Worm (Caenorhabditis elegans) whole organism, L1 larva: ENCODE results near the gene paqr-3.
"Not testable (repeated sequence)": the region's sequence is repeated elsewhere in the genome, so short reads cannot be mapped to it uniquely, and the experiment has no call there.

Experiments used
- C04F5.9 ChIP-seq: sonication (generic microtip); optimal IDR thresholded peaks from 2 replicates; lab custom pipeline; 2016; ENCODE audit warnings: missing genetic modification characterization, missing compliant biosample characterization
- C34B4.2 ChIP-seq: sonication (generic microtip); optimal IDR thresholded peaks from 2 replicates; lab custom pipeline; 2017; ENCODE audit warnings: mild to moderate bottlenecking, missing genetic modification characterization, missing compliant biosample characterization
- F16B12.6 ChIP-seq: fragments of 150-350 bp; optimal IDR thresholded peaks from 2 replicates; lab custom pipeline; 2014; ENCODE audit warnings: missing biosample characterization, missing genetic modification characterization
- Y116A8C.19 ChIP-seq: sonication (generic microtip); optimal IDR thresholded peaks from 2 replicates; lab custom pipeline; 2016; ENCODE audit warnings: missing compliant biosample characterization, missing genetic modification characterization, borderline replicate concordance
- blmp-1 ChIP-seq: fragments of 150-350 bp; optimal IDR thresholded peaks from 2 replicates; lab custom pipeline; 2014; ENCODE audit warnings: missing biosample characterization, missing genetic modification characterization
- ceh-8 ChIP-seq: fragments of 200-800 bp; sonication (Bioruptor generic); optimal IDR thresholded peaks from 2 replicates; lab custom pipeline; 2018; ENCODE audit warnings: mild to moderate bottlenecking, missing genetic modification characterization, moderate library complexity, missing compliant biosample characterization
- ceh-82 ChIP-seq, 3 experiments: fragments of 150-350 bp in 1 of 3; sonication (generic microtip) in 2 of 3; optimal IDR thresholded peaks; 2 replicates each; lab custom pipeline; 2014 to 2017; ENCODE audit warnings: missing biosample characterization in 3 of 3, missing genetic modification characterization in 3 of 3
- ceh-88 ChIP-seq: fragments of 200-800 bp; sonication (Bioruptor generic); IDR thresholded peaks from 2 replicates; pipeline ENCODE4 v1.3.6; 2022; ENCODE audit warnings: missing genetic modification characterization, missing compliant biosample characterization
- ceh-90 ChIP-seq: sonication (generic microtip); optimal IDR thresholded peaks from 2 replicates; lab custom pipeline; 2016; ENCODE audit warnings: missing genetic modification characterization, missing compliant biosample characterization
- ces-1 ChIP-seq: fragments of 150-350 bp; optimal IDR thresholded peaks from 2 replicates; lab custom pipeline; 2014; ENCODE audit warnings: missing biosample characterization, missing genetic modification reagents, missing genetic modification characterization
- dpl-1 ChIP-seq, 3 experiments: fragments of 150-350 bp in 2 of 3; sonication (generic microtip) in 1 of 3; optimal IDR thresholded peaks; 2 replicates each; lab custom pipeline; 2014 to 2017; ENCODE audit warnings: missing biosample characterization in 3 of 3, missing genetic modification characterization in 3 of 3, missing genetic modification reagents in 3 of 3
- dsc-1 ChIP-seq: sonication (generic microtip); optimal IDR thresholded peaks from 2 replicates; lab custom pipeline; 2016; ENCODE audit warnings: mild to moderate bottlenecking, missing genetic modification characterization, missing compliant biosample characterization
- egl-13 ChIP-seq: sonication (generic microtip); optimal IDR thresholded peaks from 2 replicates; lab custom pipeline; 2016; ENCODE audit warnings: missing genotype, missing genetic modification reagents, missing genetic modification characterization, missing compliant biosample characterization
- egl-27 ChIP-seq, 2 experiments: fragments of 150-350 bp in 1 of 2; sonication (generic microtip); optimal IDR thresholded peaks; 3 replicates each; lab custom pipeline; 2017 to 2018; ENCODE audit warnings: missing biosample characterization in 2 of 2, missing genetic modification characterization in 2 of 2, missing genetic modification reagents in 2 of 2
- elt-2 ChIP-seq: sonication (generic microtip); optimal IDR thresholded peaks from 2 replicates; lab custom pipeline; 2016; ENCODE audit warnings: missing genetic modification characterization, mild to moderate bottlenecking, inconsistent platforms, missing compliant biosample characterization, missing genetic modification reagents
- fkh-10 ChIP-seq: sonication (generic microtip); optimal IDR thresholded peaks from 2 replicates; lab custom pipeline; 2017; ENCODE audit warnings: missing biosample characterization, missing genetic modification reagents, missing genetic modification characterization
- fkh-4 ChIP-seq: sonication (generic microtip); optimal IDR thresholded peaks from 2 replicates; lab custom pipeline; 2016; ENCODE audit warnings: missing compliant biosample characterization, missing genetic modification characterization, borderline replicate concordance
- grh-1 ChIP-seq: fragments of 200-800 bp; sonication (Bioruptor generic); IDR thresholded peaks from 2 replicates; pipeline ENCODE4 v1.3.6; 2022; ENCODE audit warnings: missing genetic modification reagents, missing genetic modification characterization, missing compliant biosample characterization
- hlh-17 ChIP-seq: fragments of 200-800 bp; sonication (Bioruptor generic); optimal IDR thresholded peaks from 2 replicates; lab custom pipeline; 2018; ENCODE audit warnings: missing genetic modification characterization, mild to moderate bottlenecking, missing compliant biosample characterization, moderate library complexity, borderline replicate concordance
- hlh-4 ChIP-seq: sonication (generic microtip); optimal IDR thresholded peaks from 2 replicates; lab custom pipeline; 2016; ENCODE audit warnings: mild to moderate bottlenecking, missing genetic modification characterization, missing compliant biosample characterization
- irx-1 ChIP-seq: sonication (generic microtip); optimal IDR thresholded peaks from 2 replicates; lab custom pipeline; 2016; ENCODE audit warnings: missing genetic modification characterization, missing compliant biosample characterization
- isw-1 ChIP-seq: fragments of 200-800 bp; sonication (Bioruptor generic); IDR thresholded peaks from 2 replicates; pipeline ENCODE4 v1.3.6; 2022; ENCODE audit warnings: missing genetic modification characterization, missing compliant biosample characterization
- lin-15B ChIP-seq: fragments of 150-350 bp; sonication (generic microtip); optimal IDR thresholded peaks from 3 replicates; lab custom pipeline; 2014; ENCODE audit warnings: missing biosample characterization, missing genetic modification characterization
- lin-35 ChIP-seq, 2 experiments: fragments of 150-350 bp; optimal IDR thresholded peaks; 2 replicates each; lab custom pipeline; 2014; ENCODE audit warnings: missing biosample characterization in 2 of 2, missing genetic modification characterization in 2 of 2, missing genetic modification reagents in 2 of 2
- lin-39 ChIP-seq: fragments of 150-350 bp; optimal IDR thresholded peaks from 2 replicates; lab custom pipeline; 2014; ENCODE audit warnings: missing biosample characterization, missing genetic modification reagents, missing genetic modification characterization
- mep-1 ChIP-seq: fragments of 150-350 bp; optimal IDR thresholded peaks from 2 replicates; lab custom pipeline; 2014; ENCODE audit warnings: missing biosample characterization, missing genetic modification characterization
- nhr-11 ChIP-seq: fragments of 150-350 bp; optimal IDR thresholded peaks from 2 replicates; lab custom pipeline; 2014; ENCODE audit warnings: missing biosample characterization, missing genetic modification characterization
- nhr-20 ChIP-seq: sonication (generic microtip); optimal IDR thresholded peaks from 2 replicates; lab custom pipeline; 2016; ENCODE audit warnings: mild to moderate bottlenecking, missing genetic modification characterization, missing compliant biosample characterization
- pag-3 ChIP-seq: sonication (generic microtip); optimal IDR thresholded peaks from 2 replicates; lab custom pipeline; 2017; ENCODE audit warnings: missing genetic modification characterization, mild to moderate bottlenecking, missing compliant biosample characterization, antibody characterized with exemption, borderline replicate concordance; ENCODE audit not compliant: insufficient read depth
- pax-3 ChIP-seq: fragments of 200-800 bp; sonication (Bioruptor generic); optimal IDR thresholded peaks from 2 replicates; lab custom pipeline; 2018; ENCODE audit warnings: mild to moderate bottlenecking, missing genetic modification characterization, moderate library complexity, missing compliant biosample characterization
- pqm-1 ChIP-seq: sonication (generic microtip); optimal IDR thresholded peaks from 3 replicates; lab custom pipeline; 2017; ENCODE audit warnings: missing biosample characterization, missing genetic modification characterization
- skn-1 ChIP-seq: fragments of 150-350 bp; optimal IDR thresholded peaks from 2 replicates; lab custom pipeline; 2014; ENCODE audit warnings: missing biosample characterization, missing genetic modification characterization
- snu-23 ChIP-seq: sonication (generic microtip); optimal IDR thresholded peaks from 2 replicates; lab custom pipeline; 2016; ENCODE audit warnings: missing genetic modification characterization, missing compliant biosample characterization
- sox-4 ChIP-seq: sonication (generic microtip); optimal IDR thresholded peaks from 2 replicates; lab custom pipeline; 2016; ENCODE audit warnings: missing genetic modification characterization, missing compliant biosample characterization
- sptf-1 ChIP-seq: fragments of 150-350 bp; optimal IDR thresholded peaks from 2 replicates; lab custom pipeline; 2014; ENCODE audit warnings: missing biosample characterization, missing genetic modification characterization
- tbx-2 ChIP-seq: sonication (generic microtip); optimal IDR thresholded peaks from 2 replicates; lab custom pipeline; 2016; ENCODE audit warnings: missing genetic modification characterization, missing compliant biosample characterization
- tlp-1 ChIP-seq: fragments of 150-350 bp; optimal IDR thresholded peaks from 2 replicates; lab custom pipeline; 2014; ENCODE audit warnings: missing biosample characterization, missing genetic modification characterization
- unc-130 ChIP-seq: fragments of 150-350 bp; optimal IDR thresholded peaks from 2 replicates; lab custom pipeline; 2017; ENCODE audit warnings: missing biosample characterization, missing genetic modification characterization, inconsistent platforms
- unc-86 ChIP-seq: sonication (generic microtip); optimal IDR thresholded peaks from 2 replicates; lab custom pipeline; 2016; ENCODE audit warnings: missing genetic modification characterization, missing compliant biosample characterization
- unc-98 ChIP-seq: fragments of 200-800 bp; sonication (Bioruptor generic); IDR thresholded peaks from 2 replicates; pipeline ENCODE4 v1.3.6; 2022; ENCODE audit warnings: missing genetic modification characterization, missing compliant biosample characterization
- xbp-1 ChIP-seq: sonication (generic microtip); optimal IDR thresholded peaks from 2 replicates; lab custom pipeline; 2016; ENCODE audit warnings: missing genetic modification characterization, missing compliant biosample characterization
- zag-1 ChIP-seq: fragments of 150-350 bp; optimal IDR thresholded peaks from 2 replicates; lab custom pipeline; 2014; ENCODE audit warnings: missing biosample characterization, missing genetic modification characterization
- ztf-4 ChIP-seq: fragments of 150-350 bp; optimal IDR thresholded peaks from 2 replicates; lab custom pipeline; 2014; ENCODE audit warnings: missing biosample characterization, missing genetic modification characterization

Gene paqr-3

ce11 chrIV:14384194-14384593, 711 bp upstream of the paqr-3 start:
- no peak for TF ChIP-seq mep-1
- TF ChIP-seq unc-86 = no peak
- TF ChIP-seq unc-130 (tag; lab: Kevin White, UChicago) = no peak
- no peak for TF ChIP-seq sox-4
- no peak for TF ChIP-seq nhr-20 (tag; lab: Kevin White, UChicago)
- no peak for TF ChIP-seq skn-1 (tag; lab: Kevin White, UChicago)
- peak; percentile 50 for TF ChIP-seq blmp-1 (tag; lab: Kevin White, UChicago)
- TF ChIP-seq ceh-88 = no peak

- TF ChIP-seq tlp-1 (tag; lab: Kevin White, UChicago) = no peak
- peak; percentile 69 for TF ChIP-seq fkh-4
- TF ChIP-seq unc-130 (tag; lab: Kevin White, UChicago) = no peak
- TF ChIP-seq dsc-1 (tag; lab: Kevin White, UChicago) = peak; percentile 86
Measured at ce11 chrIV:14379191-14379590, 4.3 kb downstream of the paqr-3 start.

- TF ChIP-seq isw-1 (GFP tag; lab: Robert Waterston, UW) (no peak), egl-13 (tag; lab: Kevin White, UChicago) (no peak), ces-1 (GFP tag; lab: Kevin White, UChicago) (no peak), tbx-2 (tag; lab: Kevin White, UChicago) (no peak), unc-98 (GFP tag; lab: Robert Waterston, UW) (no peak), dpl-1 (GFP tag; optimal IDR thresholded peaks at IDR 0.05; lab: Kevin White, UChicago) (no peak)
Measured at ce11 chrIV:14377850-14378249, 5.6 kb downstream of the paqr-3 start.

- TF ChIP-seq lin-35 (GFP tag; optimal IDR thresholded peaks at IDR 0.05; lab: Kevin White, UChicago) (no peak), dpl-1 (GFP tag; optimal IDR thresholded peaks at IDR 0.05; lab: Kevin White, UChicago) (no peak), isw-1 (GFP tag; lab: Robert Waterston, UW) (no peak), zag-1 (tag; lab: Kevin White, UChicago) (no peak), irx-1 (tag; lab: Kevin White, UChicago) (no peak), egl-27 (tag; optimal IDR thresholded peaks at IDR 0.05; lab: Kevin White, UChicago) (no peak)
Measured at ce11 chrIV:14377267-14377814, 6.1 kb downstream of the paqr-3 start.

ce11 chrIV:14373814-14374213, 9.7 kb downstream of the paqr-3 start, which contains the start of gene Y67A10A.7:
TSS of gene Y67A10A.7 (plus strand) at chrIV:14374114.
- not testable (repeated sequence) for TF ChIP-seq F16B12.6; ceh-90 (tag; lab: Kevin White, UChicago); C04F5.9 (tag; lab: Kevin White, UChicago)

- TF ChIP-seq pqm-1 (tag; lab: Kevin White, UChicago) = no peak
- TF ChIP-seq snu-23 (GFP tag; lab: Kevin White, UChicago) = peak; percentile 49
- no peak for TF ChIP-seq sptf-1
- no peak for TF ChIP-seq pag-3 (tag; lab: Kevin White, UChicago)
- TF ChIP-seq grh-1 = no peak
- no peak for TF ChIP-seq hlh-17
- peak; percentile 2 for TF ChIP-seq ceh-8 (GFP tag; lab: Kevin White, UChicago)
- no peak for TF ChIP-seq elt-2
- TF ChIP-seq fkh-10 (GFP tag; lab: Kevin White, UChicago) = peak; percentile 76
- peak; percentile 33 for TF ChIP-seq pax-3 (tag; lab: Kevin White, UChicago)
- no peak for TF ChIP-seq lin-15B (tag; lab: Kevin White, UChicago)
- TF ChIP-seq C34B4.2 (tag; lab: Kevin White, UChicago) = no peak
- TF ChIP-seq Y116A8C.19 (tag; lab: Kevin White, UChicago) = no peak
- TF ChIP-seq ztf-4 (tag; lab: Kevin White, UChicago) = no peak
- no peak for TF ChIP-seq ceh-88
- no peak for TF ChIP-seq nhr-11 (tag; lab: Kevin White, UChicago)
- TF ChIP-seq sox-4 = no peak
- TF ChIP-seq irx-1 (tag; lab: Kevin White, UChicago) = no peak
- TF ChIP-seq lin-39 (tag; lab: Kevin White, UChicago) = no peak
- no peak for TF ChIP-seq skn-1 (tag; lab: Kevin White, UChicago)
- peak; percentile 47 for TF ChIP-seq xbp-1 (tag; lab: Kevin White, UChicago)
- peak; percentile 6 to 73 (median 32) for TF ChIP-seq ceh-82 (tag; optimal IDR thresholded peaks at IDR 0.05; lab: Kevin White, UChicago)
- no peak for TF ChIP-seq hlh-4 (tag; lab: Kevin White, UChicago)
- peak; percentile 75 for TF ChIP-seq unc-86
Measured at ce11 chrIV:14371639-14372038, 11.8 kb downstream of the paqr-3 start.
